Worm (Caenorhabditis elegans): ENCODE measurements around the gene H24K24.2.
"Not testable (repeated sequence)": the region's sequence is repeated elsewhere in the genome, so short reads cannot be mapped to it uniquely, and the experiment has no call there.

Gene H24K24.2

DNA sequence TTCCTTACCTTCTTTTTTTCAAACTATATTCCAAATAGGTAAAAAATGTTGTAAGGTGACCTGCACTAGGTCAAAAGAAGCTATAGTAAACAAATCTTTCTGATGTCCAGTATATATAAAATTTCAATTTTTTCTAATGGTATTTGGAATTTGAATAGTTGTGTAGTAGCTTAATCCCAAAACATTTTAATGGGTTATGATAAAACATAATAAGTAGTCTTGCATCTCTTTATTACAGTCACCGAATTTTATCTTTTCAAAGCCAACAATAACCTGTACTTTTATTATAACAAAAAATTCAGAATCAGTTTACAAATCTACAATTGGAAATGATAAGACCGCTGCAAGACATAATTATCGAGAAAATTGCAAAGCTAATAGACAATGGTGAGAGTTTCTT is at the start of gene H24K24.2:
TSS of gene H24K24.2 (plus strand) at position 301 of the 400 bp plus-strand sequence.
- TF ChIP-seq unc-62 (GFP tag; optimal IDR thresholded peaks at IDR 0.05): no peak

DNA sequence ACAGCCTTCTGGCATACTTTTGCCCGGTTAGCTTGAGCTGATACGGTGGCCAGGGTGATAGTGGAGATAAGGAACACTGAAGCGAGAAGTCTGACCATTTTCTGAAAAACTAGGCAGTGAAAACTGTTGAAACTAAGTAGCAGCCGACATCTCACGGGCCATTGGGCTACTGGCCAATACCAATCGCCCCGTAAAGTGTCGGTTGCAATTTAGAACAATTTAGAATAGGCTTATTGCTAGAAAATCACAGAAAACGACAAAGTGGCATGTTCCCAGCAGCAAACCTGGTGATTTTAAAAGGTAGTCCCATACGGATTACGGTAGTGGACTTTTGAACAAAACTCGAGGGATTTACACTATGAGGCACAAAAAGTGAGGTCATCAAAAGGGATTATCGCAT is 46.6 kb upstream of the H24K24.2 start, which contains the start of gene T02B11.4:
TSS of gene T02B11.4 (minus strand) at position 101 of the 400 bp plus-strand sequence.
- TF ChIP-seq unc-62 (GFP tag; optimal IDR thresholded peaks at IDR 0.05): no peak

DNA sequence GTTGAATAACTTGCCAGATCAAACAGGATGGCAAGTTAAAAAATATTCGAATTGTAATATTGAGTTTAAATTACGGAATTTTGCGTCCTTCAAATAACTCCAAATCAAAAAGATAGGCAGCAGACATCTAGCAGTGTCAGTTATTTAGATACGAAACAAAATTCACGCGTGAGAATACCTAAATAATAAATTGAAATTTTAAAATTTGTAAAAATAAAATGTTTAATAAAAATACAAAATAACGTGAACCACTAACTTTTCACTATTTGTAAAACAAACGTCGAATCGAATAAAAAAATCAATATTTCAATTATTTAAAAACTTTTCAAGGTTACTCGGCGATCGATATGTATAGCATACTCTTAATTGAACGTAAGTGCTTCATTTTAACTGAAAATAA is 41.6 kb upstream of the H24K24.2 start, which contains the start of gene T02B11.9:
TSS of gene T02B11.9 (plus strand) at position 301 of the 400 bp plus-strand sequence.
- no peak for TF ChIP-seq unc-62 (GFP tag; optimal IDR thresholded peaks at IDR 0.05)

DNA sequence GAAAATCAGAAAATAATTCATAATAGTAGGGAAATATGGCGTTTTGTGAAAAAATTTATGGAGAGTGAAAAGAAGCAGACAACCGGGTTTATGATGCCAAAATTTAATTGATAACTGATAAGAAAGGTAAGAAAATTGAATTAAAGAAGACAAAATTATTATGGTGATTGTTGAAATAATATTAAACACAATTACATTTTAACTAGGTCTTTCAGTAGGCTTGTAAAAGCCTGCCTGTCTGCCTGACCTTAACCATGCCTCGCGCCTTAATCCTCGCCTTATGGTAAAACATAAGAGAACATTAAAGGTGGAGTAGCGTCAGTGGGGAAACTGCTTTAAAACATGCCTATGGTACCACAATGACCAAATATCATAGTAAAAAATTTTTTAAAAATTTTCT is 39.0 kb upstream of the H24K24.2 start, which contains the start of gene T02B11.8:
TSS of gene T02B11.8 (minus strand) at position 101 of the 400 bp plus-strand sequence.
- TF ChIP-seq unc-62 (GFP tag; optimal IDR thresholded peaks at IDR 0.05): no peak

DNA sequence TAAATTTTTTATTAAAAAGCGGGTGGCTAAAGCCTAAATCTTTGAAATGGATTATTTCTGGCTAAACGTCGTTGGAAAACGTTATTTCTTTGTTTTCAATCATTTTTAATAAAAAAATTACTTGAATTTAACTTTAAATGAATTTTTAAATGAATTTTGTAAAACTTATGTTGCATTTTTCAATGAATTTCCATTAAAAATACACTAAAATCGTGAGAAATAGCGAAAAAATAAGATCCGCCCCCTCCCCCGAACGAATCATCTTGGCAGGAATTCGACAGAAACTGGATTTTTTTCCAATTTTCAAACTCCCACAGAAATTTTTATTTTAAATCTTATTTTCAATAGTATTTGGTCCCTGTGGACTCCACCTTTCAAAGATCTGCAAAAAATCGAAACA is 38.4 kb upstream of the H24K24.2 start, which contains the start of gene srg-53:
TSS of gene srg-53 (plus strand) at position 301 of the 400 bp plus-strand sequence.
- TF ChIP-seq unc-62 (GFP tag; optimal IDR thresholded peaks at IDR 0.05): no peak

ce11 chrV:884324-884723 is 33.3 kb upstream of the H24K24.2 start, which contains the start of gene srj-38:
Gene srj-38, minus strand, starts transcription at chrV:884424.
- no peak for TF ChIP-seq unc-62 (GFP tag; optimal IDR thresholded peaks at IDR 0.05)

ce11 chrV:889216-889615 is 28.4 kb upstream of the H24K24.2 start, which contains the start of gene T02B11.6:
Gene T02B11.6, minus strand, starts transcription at chrV:889316.
- no peak for TF ChIP-seq unc-62 (GFP tag; optimal IDR thresholded peaks at IDR 0.05)

- TF ChIP-seq unc-62 (GFP tag; optimal IDR thresholded peaks at IDR 0.05): no peak
Observed at ce11 chrV:890423-890822, 27.2 kb upstream of the H24K24.2 start, which contains the start of gene srlf-21. Gene srlf-21, minus strand, starts transcription at chrV:890523.

- TF ChIP-seq unc-62 (GFP tag; optimal IDR thresholded peaks at IDR 0.05): not testable (repeated sequence)
Observed at ce11 chrV:890835-891234, 26.8 kb upstream of the H24K24.2 start, which contains the start of gene srlf-22. Gene srlf-22, plus strand, starts transcription at chrV:891135.

ce11 chrV:893437-894018 is 24.1 kb upstream of the H24K24.2 start, which contains the start of the genes srlf-23 and srlf-20:
Gene srlf-23, minus strand, starts transcription at chrV:893537.
Gene srlf-20, plus strand, starts transcription at chrV:893968.
- TF ChIP-seq unc-62 (GFP tag; optimal IDR thresholded peaks at IDR 0.05): no peak

DNA sequence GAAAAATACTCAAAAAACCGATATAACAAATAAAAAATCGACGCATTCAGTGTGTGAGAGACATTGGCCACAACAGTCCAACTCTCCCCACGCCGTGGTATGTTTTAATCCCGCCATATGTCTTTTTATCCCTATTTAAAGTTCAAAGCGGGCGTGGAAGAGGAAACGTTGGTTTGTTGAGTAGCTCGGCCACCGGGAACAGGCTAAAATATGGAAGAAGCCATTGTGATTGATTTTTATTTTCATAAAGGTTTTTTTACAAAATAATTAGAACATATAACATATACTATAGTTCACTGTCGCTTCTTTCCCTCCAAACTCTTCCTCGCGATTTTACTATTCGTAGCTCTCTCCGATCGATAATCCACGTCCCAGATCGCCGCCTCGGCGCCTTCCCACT is 18.5 kb upstream of the H24K24.2 start, which contains the start of gene nas-32:
TSS of gene nas-32 (minus strand) at position 101 of the 400 bp plus-strand sequence.
- TF ChIP-seq unc-62 (GFP tag; optimal IDR thresholded peaks at IDR 0.05): no peak

- TF ChIP-seq unc-62 (GFP tag; optimal IDR thresholded peaks at IDR 0.05): no peak
Observed at ce11 chrV:903460-903859, 14.1 kb upstream of the H24K24.2 start, which contains the start of gene fmo-5. Gene fmo-5, minus strand, starts transcription at chrV:903665.

- TF ChIP-seq unc-62 (GFP tag; optimal IDR thresholded peaks at IDR 0.05): no peak
Observed at ce11 chrV:904232-904983, 13.2 kb upstream of the H24K24.2 start, which contains the start of gene trm-2A. Gene trm-2A, plus strand, starts transcription at chrV:904963.

ce11 chrV:908681-909080 is 8.9 kb upstream of the H24K24.2 start:
- no peak for TF ChIP-seq unc-62 (GFP tag; optimal IDR thresholded peaks at IDR 0.05)

ce11 chrV:910588-910987 is 7.0 kb upstream of the H24K24.2 start:
- TF ChIP-seq unc-62 (GFP tag; optimal IDR thresholded peaks at IDR 0.05): no peak

DNA sequence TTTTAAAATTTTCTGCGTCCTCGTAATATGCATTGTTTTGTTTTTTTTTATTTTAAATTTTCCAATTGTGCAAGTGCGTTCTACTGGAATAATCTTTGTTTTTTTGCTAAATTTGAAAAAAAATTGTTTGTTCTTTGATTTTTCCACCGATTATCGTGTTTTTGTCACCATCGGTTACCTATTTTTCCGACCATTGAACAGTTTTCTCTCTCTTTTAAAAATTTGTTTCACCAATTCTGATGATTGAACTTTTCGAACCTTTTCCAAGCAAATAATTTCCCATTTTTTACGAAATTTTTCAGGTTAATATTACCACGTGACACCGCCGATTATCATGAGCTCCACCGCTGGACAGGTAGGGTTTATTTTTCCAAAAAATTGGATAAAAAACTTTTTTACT is 6.1 kb upstream of the H24K24.2 start, which contains the start of gene adh-5:
TSS of gene adh-5 (plus strand) at position 301 of the 400 bp plus-strand sequence.
- TF ChIP-seq unc-62 (GFP tag; optimal IDR thresholded peaks at IDR 0.05): no peak
